Fruit fly (Drosophila melanogaster): ENCODE results near the gene bsk.
A peak's percentile ranks its signal among the peaks of the same experiment; 100 is the strongest.

DNA sequence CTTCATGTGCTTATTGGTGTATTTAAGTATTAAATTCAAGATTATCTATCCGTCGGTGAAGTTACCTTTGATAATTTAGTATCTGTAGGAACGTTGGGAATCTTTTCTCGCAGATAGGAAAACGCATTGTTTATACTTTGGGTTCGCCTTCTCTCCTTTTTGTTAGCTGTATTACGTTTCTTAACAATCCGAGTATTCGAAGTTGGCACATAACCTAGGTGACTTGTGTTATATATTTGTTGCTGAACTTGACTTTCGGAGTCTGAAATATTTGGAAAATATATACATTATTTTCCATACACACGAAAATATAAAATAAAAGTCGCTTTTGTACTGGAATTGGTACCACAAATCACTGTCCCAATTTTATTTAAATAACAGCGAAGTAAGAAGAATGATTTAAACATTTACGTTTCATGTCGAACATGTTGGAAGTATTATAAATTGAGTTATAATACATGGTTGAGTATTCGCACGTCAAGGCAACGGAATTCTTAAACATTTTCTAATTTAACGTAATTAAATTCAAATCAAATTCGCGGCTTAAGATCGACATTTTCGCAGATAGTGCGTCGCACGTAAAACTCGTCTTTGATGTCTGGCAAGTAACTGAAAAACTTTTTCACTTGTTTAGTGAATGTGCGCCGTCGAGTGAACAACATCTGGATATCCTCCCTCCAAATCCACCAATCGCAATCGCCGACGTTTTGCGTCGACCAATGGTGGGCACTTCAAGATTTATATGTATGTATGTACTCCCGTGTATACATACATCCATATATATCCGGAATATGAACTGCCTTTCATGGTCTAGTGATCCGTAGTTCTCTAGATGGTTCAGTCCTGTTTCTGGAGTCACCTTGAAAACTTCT is 44.7 kb upstream of the bsk start, which contains the start of gene Hand:
- TF ChIP-seq CG7045 (GFP tag; optimal IDR thresholded peaks at IDR 0.05) (no peak), CG1620 (GFP tag; optimal IDR thresholded peaks at IDR 0.05) (no peak), tj (GFP tag; optimal IDR thresholded peaks at IDR 0.05) (no peak), CG33017 (tag; optimal IDR thresholded peaks at IDR 0.05) (no peak), cic (GFP tag; optimal IDR thresholded peaks at IDR 0.05) (no peak), kay (GFP tag; ENCODE audit: borderline replicate concordance) (peak; percentile 93), CG11617 (GFP tag; optimal IDR thresholded peaks at IDR 0.05) (no peak), cnc (optimal IDR thresholded peaks at IDR 0.05) (no peak)

Data from whole organism, adult.